Worm (Caenorhabditis elegans) whole organism, early embryonic: Measurements from ENCODE around the gene patr-1.

Experiments used
- B0310.2 ChIP-seq: sonication (generic microtip); optimal IDR thresholded peaks from 2 replicates; lab custom pipeline; 2016; ENCODE audit warnings: mild to moderate bottlenecking, missing genetic modification characterization, missing compliant biosample characterization
- F13C5.2 ChIP-seq: sonication (generic microtip); optimal IDR thresholded peaks from 2 replicates; lab custom pipeline; 2017; ENCODE audit warnings: mild to moderate bottlenecking, missing genetic modification characterization, inconsistent platforms, missing compliant biosample characterization
- aly-1 ChIP-seq: sonication (generic microtip); optimal IDR thresholded peaks from 2 replicates; lab custom pipeline; 2016; ENCODE audit warnings: missing genetic modification characterization, missing compliant biosample characterization
- ama-1 ChIP-seq: fragments of 150-350 bp; optimal IDR thresholded peaks from 2 replicates; lab custom pipeline; 2014
- ceh-13 ChIP-seq: fragments of 200-800 bp; sonication (Bioruptor generic); optimal IDR thresholded peaks from 2 replicates; lab custom pipeline; 2018; ENCODE audit warnings: mild to moderate bottlenecking, missing genetic modification characterization, missing compliant biosample characterization
- ceh-36 ChIP-seq: sonication (generic microtip); optimal IDR thresholded peaks from 2 replicates; lab custom pipeline; 2016; ENCODE audit warnings: missing genetic modification characterization, inconsistent platforms, missing compliant biosample characterization
- ets-7 ChIP-seq: sonication (generic microtip); optimal IDR thresholded peaks from 2 replicates; lab custom pipeline; 2016; ENCODE audit warnings: missing genotype, missing genetic modification characterization, missing compliant biosample characterization
- flt-1 ChIP-seq: fragments of 200-800 bp; sonication (Bioruptor generic); IDR thresholded peaks from 2 replicates; pipeline ENCODE4 v1.3.6; 2022; ENCODE audit warnings: missing genetic modification characterization, missing compliant biosample characterization
- hmbx-1 ChIP-seq: sonication (generic microtip); optimal IDR thresholded peaks from 2 replicates; lab custom pipeline; 2016; ENCODE audit warnings: mild to moderate bottlenecking, missing genetic modification characterization, missing compliant biosample characterization
- hmg-4 ChIP-seq: fragments of 200-800 bp; sonication (Bioruptor generic); optimal IDR thresholded peaks from 2 replicates; lab custom pipeline; 2018; ENCODE audit warnings: mild to moderate bottlenecking, missing genetic modification characterization, missing compliant biosample characterization
- hnd-1 ChIP-seq: sonication (generic microtip); optimal IDR thresholded peaks from 2 replicates; lab custom pipeline; 2016; ENCODE audit warnings: missing genetic modification characterization, missing compliant biosample characterization
- pes-1 ChIP-seq: fragments of 200-800 bp; sonication (Bioruptor generic); IDR thresholded peaks from 2 replicates; pipeline ENCODE4 v1.3.6; 2022; ENCODE audit warnings: missing genetic modification reagents, missing genetic modification characterization, missing compliant biosample characterization
- scrt-1 ChIP-seq: fragments of 200-800 bp; sonication (Bioruptor generic); IDR thresholded peaks from 2 replicates; pipeline ENCODE4 v1.3.6; 2022; ENCODE audit warnings: missing genetic modification characterization, missing compliant biosample characterization
- sea-1 ChIP-seq: fragments of 200-800 bp; sonication (Bioruptor generic); conservative IDR thresholded peaks from 2 replicates; pipeline ENCODE4 v1.3.6; 2022; ENCODE audit warnings: missing genetic modification characterization, missing compliant biosample characterization
- tbx-11 ChIP-seq: fragments of 200-800 bp; sonication (Bioruptor generic); IDR thresholded peaks from 2 replicates; pipeline ENCODE4 v1.3.6; 2022; ENCODE audit warnings: missing genetic modification characterization, missing compliant biosample characterization
- tbx-37 ChIP-seq: fragments of 200-800 bp; sonication (Bioruptor generic); conservative IDR thresholded peaks from 2 replicates; pipeline ENCODE4 v1.3.6; 2022; ENCODE audit warnings: missing genetic modification reagents, missing genetic modification characterization, missing compliant biosample characterization
- tra-4 ChIP-seq: sonication (generic microtip); optimal IDR thresholded peaks from 2 replicates; lab custom pipeline; 2017; ENCODE audit warnings: missing genetic modification characterization, missing compliant biosample characterization

The patr-1 gene

ce11 chrII:11748494-11748893 lies 29.2 kb downstream of the patr-1 start, which contains the start of the genes F44E5.17 and gpb-1:
Gene F44E5.17, minus strand, starts transcription at chrII:11748594.
Gene gpb-1, minus strand, starts transcription at chrII:11748611.
- TF ChIP-seq aly-1 (tag; lab: Kevin White, UChicago) (no peak), tbx-37 (GFP tag; lab: Robert Waterston, UW) (no peak), tra-4 (no peak), flt-1 (GFP tag; lab: Robert Waterston, UW) (no peak), ceh-36 (no peak), sea-1 (no peak)

- TF ChIP-seq hmg-4 (GFP tag; lab: Kevin White, UChicago), result no peak
- TF ChIP-seq tbx-11 (GFP tag; lab: Robert Waterston, UW), result no peak
- no peak for TF ChIP-seq flt-1 (GFP tag; lab: Robert Waterston, UW)
- no peak for TF ChIP-seq tbx-37 (GFP tag; lab: Robert Waterston, UW)
- TF ChIP-seq scrt-1 (GFP tag; lab: Robert Waterston, UW), result no peak
- TF ChIP-seq sea-1, result no peak
- no peak for TF ChIP-seq pes-1 (GFP tag; lab: Robert Waterston, UW)
- TF ChIP-seq tra-4, result no peak
- no peak for TF ChIP-seq ama-1
- TF ChIP-seq hmbx-1 (tag; lab: Kevin White, UChicago), result no peak
- TF ChIP-seq ets-7 (tag; lab: Kevin White, UChicago), result no peak
- TF ChIP-seq B0310.2 (tag; lab: Kevin White, UChicago), result no peak
- no peak for TF ChIP-seq hnd-1 (tag; lab: Kevin White, UChicago)
- no peak for TF ChIP-seq ceh-36
- no peak for TF ChIP-seq F13C5.2 (tag; lab: Kevin White, UChicago)
- TF ChIP-seq aly-1 (tag; lab: Kevin White, UChicago), result no peak
These were observed 29.9 kb downstream of the patr-1 start for ce11 chrII:11747889-11748288.

DNA sequence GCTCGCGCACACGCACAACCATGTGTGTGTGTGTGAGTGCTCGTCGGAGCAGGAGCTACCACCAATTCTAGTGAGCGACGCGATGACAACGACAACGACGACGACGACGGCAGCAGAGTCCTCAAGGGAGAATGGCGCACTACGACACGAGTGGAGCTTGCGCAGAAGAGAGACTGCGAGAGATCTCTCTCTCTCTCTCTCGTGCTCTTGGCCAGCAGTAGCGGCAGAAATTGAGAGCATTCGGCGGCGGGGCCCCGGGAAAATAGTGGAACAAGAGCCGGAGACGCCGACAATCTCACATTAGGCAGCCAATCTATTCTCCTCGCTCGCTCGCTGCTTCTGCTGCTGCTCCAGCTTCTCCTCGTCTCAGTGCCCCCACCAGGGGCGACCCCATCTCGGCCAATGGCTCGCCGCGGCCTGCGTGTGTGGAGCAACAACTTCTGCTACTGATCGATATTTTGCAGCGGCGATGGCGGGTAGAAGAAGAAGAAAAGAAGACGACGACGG lies 30.9 kb downstream of the patr-1 start:
- TF ChIP-seq hmg-4 (GFP tag; lab: Kevin White, UChicago) (peak; percentile 75), F13C5.2 (tag; lab: Kevin White, UChicago) (peak; percentile 72), scrt-1 (GFP tag; lab: Robert Waterston, UW) (peak; percentile 32; the same call in 1 of the 2 replicates), aly-1 (tag; lab: Kevin White, UChicago) (peak; percentile 52), tra-4 (no peak), sea-1 (no peak), pes-1 (GFP tag; lab: Robert Waterston, UW) (peak; percentile 33; the same call in 1 of the 2 replicates), ceh-13 (GFP tag; lab: Kevin White, UChicago) (no peak), tbx-37 (GFP tag; lab: Robert Waterston, UW) (no peak), flt-1 (GFP tag; lab: Robert Waterston, UW) (0 out of 2 replicates have a peak, but pooled peaks have one; percentile 16), B0310.2 (tag; lab: Kevin White, UChicago) (peak; percentile 19)

DNA sequence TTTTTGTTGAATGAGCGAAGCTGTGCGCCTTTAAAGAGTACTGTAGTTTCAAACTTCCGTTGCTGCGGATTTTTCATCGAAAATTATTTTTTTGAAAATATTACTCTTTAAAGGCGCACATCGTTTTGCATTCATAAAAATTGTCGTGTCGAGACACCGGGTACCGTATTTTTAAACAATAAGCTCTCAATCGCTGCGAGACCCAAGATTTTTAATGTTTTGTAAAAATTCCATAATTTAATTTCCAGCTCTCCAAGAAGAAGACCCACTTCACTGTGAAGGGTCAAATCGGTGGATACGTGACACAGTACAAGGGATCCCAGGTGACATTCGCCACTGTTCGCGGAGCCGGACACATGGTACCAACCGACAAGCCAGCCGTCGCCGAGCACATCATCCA lies 35.4 kb downstream of the patr-1 start:
- TF ChIP-seq pes-1 (GFP tag; lab: Robert Waterston, UW), result no peak
- TF ChIP-seq tbx-11 (GFP tag; lab: Robert Waterston, UW), result no peak
- TF ChIP-seq flt-1 (GFP tag; lab: Robert Waterston, UW), result no peak
- TF ChIP-seq F13C5.2 (tag; lab: Kevin White, UChicago), result no peak
- no peak for TF ChIP-seq ceh-36
- no peak for TF ChIP-seq ets-7 (tag; lab: Kevin White, UChicago)
- TF ChIP-seq hmg-4 (GFP tag; lab: Kevin White, UChicago), result no peak
- TF ChIP-seq sea-1, result no peak
- TF ChIP-seq ama-1, result no peak
- no peak for TF ChIP-seq tra-4
- TF ChIP-seq B0310.2 (tag; lab: Kevin White, UChicago), result no peak
- TF ChIP-seq hnd-1 (tag; lab: Kevin White, UChicago), result no peak
- no peak for TF ChIP-seq ceh-13 (GFP tag; lab: Kevin White, UChicago)
- TF ChIP-seq tbx-37 (GFP tag; lab: Robert Waterston, UW), result no peak
- no peak for TF ChIP-seq aly-1 (tag; lab: Kevin White, UChicago)
- no peak for TF ChIP-seq hmbx-1 (tag; lab: Kevin White, UChicago)
- TF ChIP-seq scrt-1 (GFP tag; lab: Robert Waterston, UW), result no peak

DNA sequence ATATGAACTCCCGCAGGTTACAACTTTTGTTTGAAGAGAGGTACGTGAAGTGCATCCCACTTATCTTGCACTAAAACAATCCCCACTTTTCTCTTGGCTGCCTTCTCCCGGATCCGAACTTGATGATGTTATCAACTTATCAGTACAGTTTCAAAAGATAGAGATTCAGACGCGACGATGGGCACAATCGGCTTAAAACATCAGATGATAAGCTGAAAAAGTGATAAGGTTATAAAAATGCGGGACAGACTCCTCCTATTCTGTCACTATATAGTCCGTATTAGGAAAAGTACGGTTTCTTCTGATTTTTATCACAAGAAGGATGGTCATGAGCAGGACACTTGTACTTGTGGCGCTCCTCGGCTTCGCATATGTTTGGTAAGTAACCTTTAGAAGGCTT lies 38.5 kb downstream of the patr-1 start, which contains the start of gene ctsa-1.2:
Gene ctsa-1.2, plus strand, starts transcription at position 160 of the 400 bp plus-strand sequence.
- TF ChIP-seq tbx-37 (GFP tag; lab: Robert Waterston, UW) (no peak), hmg-4 (GFP tag; lab: Kevin White, UChicago) (no peak), tbx-11 (GFP tag; lab: Robert Waterston, UW) (no peak), F13C5.2 (tag; lab: Kevin White, UChicago) (no peak), scrt-1 (GFP tag; lab: Robert Waterston, UW) (no peak), ets-7 (tag; lab: Kevin White, UChicago) (no peak), hnd-1 (tag; lab: Kevin White, UChicago) (no peak), flt-1 (GFP tag; lab: Robert Waterston, UW) (no peak), ceh-36 (no peak), ceh-13 (GFP tag; lab: Kevin White, UChicago) (no peak), pes-1 (GFP tag; lab: Robert Waterston, UW) (no peak), B0310.2 (tag; lab: Kevin White, UChicago) (no peak), sea-1 (no peak), aly-1 (tag; lab: Kevin White, UChicago) (no peak), tra-4 (no peak), hmbx-1 (tag; lab: Kevin White, UChicago) (no peak)

DNA sequence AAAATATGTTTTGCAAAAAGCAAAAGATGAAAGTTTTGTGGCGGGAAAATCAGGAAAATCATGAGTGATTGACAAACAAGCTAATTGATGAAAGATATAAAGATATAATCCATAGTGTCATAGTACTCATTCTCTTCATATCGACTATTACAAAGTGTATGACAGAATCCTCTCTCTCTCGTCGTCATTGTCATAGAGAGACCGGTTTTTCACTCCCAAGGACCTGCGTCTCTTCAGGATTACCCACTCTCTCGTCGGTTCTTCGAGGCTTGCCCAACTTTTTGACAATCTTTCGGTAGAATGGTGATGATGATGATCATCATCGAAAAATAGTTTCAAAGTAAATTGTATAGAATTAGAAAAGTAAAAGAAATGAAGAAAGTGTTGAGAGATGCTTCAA lies 40.4 kb downstream of the patr-1 start:
- TF ChIP-seq hmbx-1 (tag; lab: Kevin White, UChicago) (no peak), tra-4 (no peak), ets-7 (tag; lab: Kevin White, UChicago) (no peak), flt-1 (GFP tag; lab: Robert Waterston, UW) (no peak), hnd-1 (tag; lab: Kevin White, UChicago) (no peak), aly-1 (tag; lab: Kevin White, UChicago) (no peak), F13C5.2 (tag; lab: Kevin White, UChicago) (no peak), ceh-13 (GFP tag; lab: Kevin White, UChicago) (no peak), pes-1 (GFP tag; lab: Robert Waterston, UW) (no peak), B0310.2 (tag; lab: Kevin White, UChicago) (no peak), scrt-1 (GFP tag; lab: Robert Waterston, UW) (no peak), tbx-11 (GFP tag; lab: Robert Waterston, UW) (no peak), ceh-36 (no peak), ama-1 (no peak), sea-1 (no peak), tbx-37 (GFP tag; lab: Robert Waterston, UW) (no peak), hmg-4 (GFP tag; lab: Kevin White, UChicago) (no peak)
